Fruit fly (Drosophila melanogaster) whole organism: ENCODE data around the gene CG5618.

Source experiments
- CG8478 ChIP-seq: fragments of >200 bp; optimal IDR thresholded peaks from 2 replicates; lab custom pipeline; 2018; ENCODE audit warnings: inconsistent platforms
- EcR ChIP-seq, 2 experiments: fragments of >200 bp; optimal IDR thresholded peaks; 2 replicates each; lab custom pipeline; 2017; ENCODE audit warnings: missing biosample characterization in 2 of 2, missing genetic modification characterization in 2 of 2, missing genetic modification reagents in 2 of 2
- pan ChIP-seq: fragments of >200 bp; optimal IDR thresholded peaks from 2 replicates; lab custom pipeline; 2017
- psq ChIP-seq: fragments of >200 bp; optimal IDR thresholded peaks from 2 replicates; lab custom pipeline; 2017
- usp ChIP-seq: fragments of >200 bp; optimal IDR thresholded peaks from 2 replicates; lab custom pipeline; 2017; ENCODE audit warnings: missing biosample characterization, missing genetic modification characterization, mixed read lengths

dm6 chr3L:20376564-20376920 is 23.3 kb downstream of the CG5618 start:
- TF ChIP-seq psq (lab: Kevin White, UChicago): no peak
- no peak for TF ChIP-seq pan (lab: Kevin White, UChicago)
- no peak for TF ChIP-seq usp
- TF ChIP-seq EcR (GFP tag; optimal IDR thresholded peaks at IDR 0.05; lab: Kevin White, UChicago): no peak
- no peak for TF ChIP-seq CG8478
